Fruit fly (Drosophila melanogaster) whole organism, adult: ENCODE measurements around the gene CG7218.

ENCODE experiments used
- Clk ChIP-seq: fragments of 200-800 bp; sonication (Bioruptor generic); optimal IDR thresholded peaks from 2 replicates; lab custom pipeline; 2017; ENCODE audit warnings: missing biosample characterization, missing genetic modification characterization
- Mnt ChIP-seq: fragments of 200-800 bp; sonication (Bioruptor generic); optimal IDR thresholded peaks from 2 replicates; lab custom pipeline; 2016; ENCODE audit warnings: missing biosample characterization, mild to moderate bottlenecking, missing genetic modification characterization
- toe ChIP-seq: fragments of 200-800 bp; sonication (Bioruptor generic); optimal IDR thresholded peaks from 2 replicates; lab custom pipeline; 2016; ENCODE audit warnings: missing biosample characterization, missing genetic modification characterization

dm6 chr3R:18169982-18170531 is 5.9 kb upstream of the CG7218 start:
- TF ChIP-seq Clk (GFP tag; lab: Kevin White, UChicago) (no peak), toe (GFP tag; lab: Kevin White, UChicago) (no peak), Mnt (GFP tag; lab: Kevin White, UChicago) (peak; percentile 27)
